Fruit fly (Drosophila melanogaster) whole organism: ENCODE data around the gene Pi3K21B.

Source experiments
- CG8478 ChIP-seq: fragments of >200 bp; optimal IDR thresholded peaks from 2 replicates; lab custom pipeline; 2018; ENCODE audit warnings: inconsistent platforms
- Dll ChIP-seq: fragments of >200 bp; optimal IDR thresholded peaks from 2 replicates; lab custom pipeline; 2017
- EcR ChIP-seq, 2 experiments: fragments of >200 bp; optimal IDR thresholded peaks; 2 replicates each; lab custom pipeline; 2017; ENCODE audit warnings: missing biosample characterization in 2 of 2, missing genetic modification characterization in 2 of 2, missing genetic modification reagents in 2 of 2
- pan ChIP-seq: fragments of >200 bp; optimal IDR thresholded peaks from 2 replicates; lab custom pipeline; 2017
- psq ChIP-seq: fragments of >200 bp; optimal IDR thresholded peaks from 2 replicates; lab custom pipeline; 2017
- usp ChIP-seq: fragments of >200 bp; optimal IDR thresholded peaks from 2 replicates; lab custom pipeline; 2017; ENCODE audit warnings: missing biosample characterization, missing genetic modification characterization, mixed read lengths

Pi3K21B gene

dm6 chr2L:297480-298284 lies at the start of gene Pi3K21B:
TSS of gene Pi3K21B (plus strand) at chr2L:297880.
- TF ChIP-seq usp (GFP tag; lab: Kevin White, UChicago) (no peak), CG8478 (lab: Kevin White, UChicago) (no peak), EcR (GFP tag; optimal IDR thresholded peaks at IDR 0.05; lab: Kevin White, UChicago) (no peak), psq (no peak), Dll (lab: Kevin White, UChicago) (no peak)

dm6 chr2L:248592-248991 lies 49.1 kb upstream of the Pi3K21B start:
- TF ChIP-seq CG8478 (lab: Kevin White, UChicago) (no peak), usp (GFP tag; lab: Kevin White, UChicago) (no peak), EcR (GFP tag; optimal IDR thresholded peaks at IDR 0.05; lab: Kevin White, UChicago) (no peak), pan (lab: Kevin White, UChicago) (no peak), Dll (lab: Kevin White, UChicago) (no peak), psq (no peak)

- TF ChIP-seq EcR (GFP tag; optimal IDR thresholded peaks at IDR 0.05; lab: Kevin White, UChicago) (no peak), Dll (lab: Kevin White, UChicago) (peak; percentile 91)
These were observed 48.4 kb upstream of the Pi3K21B start for dm6 chr2L:249048-249825.

dm6 chr2L:250507-251215 lies 47.0 kb upstream of the Pi3K21B start, which contains the start of gene kis:
TSS of gene kis (minus strand) at chr2L:250823.
- TF ChIP-seq Dll (lab: Kevin White, UChicago) (no peak), pan (lab: Kevin White, UChicago) (no peak), usp (GFP tag; lab: Kevin White, UChicago) (no peak), EcR (GFP tag; optimal IDR thresholded peaks at IDR 0.05; lab: Kevin White, UChicago) (no peak), psq (no peak), CG8478 (lab: Kevin White, UChicago) (no peak)

dm6 chr2L:252174-252573 lies 45.5 kb upstream of the Pi3K21B start, which contains the start of gene Rpp30:
TSS of gene Rpp30 (minus strand) at chr2L:252373.
- TF ChIP-seq EcR (GFP tag; optimal IDR thresholded peaks at IDR 0.05; lab: Kevin White, UChicago) (no peak), psq (no peak), Dll (lab: Kevin White, UChicago) (no peak), pan (lab: Kevin White, UChicago) (no peak), usp (GFP tag; lab: Kevin White, UChicago) (no peak), CG8478 (lab: Kevin White, UChicago) (no peak)

dm6 chr2L:267441-268089 lies 30.1 kb upstream of the Pi3K21B start, which contains the start of gene CG17075:
TSS of gene CG17075 (minus strand) at chr2L:267505.
- no peak for TF ChIP-seq psq

- TF ChIP-seq Dll (lab: Kevin White, UChicago) (no peak), psq (no peak), pan (lab: Kevin White, UChicago) (no peak), EcR (GFP tag; optimal IDR thresholded peaks at IDR 0.05; lab: Kevin White, UChicago) (no peak), usp (GFP tag; lab: Kevin White, UChicago) (no peak), CG8478 (lab: Kevin White, UChicago) (no peak)
These were observed 28.9 kb upstream of the Pi3K21B start, which contains the start of gene CG3345 for dm6 chr2L:268788-269187. TSS of gene CG3345 (plus strand) at chr2L:269088.

dm6 chr2L:271553-271952 lies 26.1 kb upstream of the Pi3K21B start, which contains the start of gene Dus1:
TSS of gene Dus1 (minus strand) at chr2L:271744.
- TF ChIP-seq psq (no peak), usp (GFP tag; lab: Kevin White, UChicago) (no peak), pan (lab: Kevin White, UChicago) (no peak), CG8478 (lab: Kevin White, UChicago) (no peak), EcR (GFP tag; optimal IDR thresholded peaks at IDR 0.05; lab: Kevin White, UChicago) (no peak), Dll (lab: Kevin White, UChicago) (no peak)

dm6 chr2L:273603-274002 lies 24.1 kb upstream of the Pi3K21B start, which contains the start of the genes mbm and CG11555:
TSS of gene mbm (minus strand) at chr2L:273715.
TSS of gene CG11555 (plus strand) at chr2L:273836.
- TF ChIP-seq usp (GFP tag; lab: Kevin White, UChicago) = no peak
- TF ChIP-seq psq = no peak
- no peak for TF ChIP-seq pan (lab: Kevin White, UChicago)
- TF ChIP-seq EcR (GFP tag; optimal IDR thresholded peaks at IDR 0.05; lab: Kevin White, UChicago) = no peak
- no peak for TF ChIP-seq Dll (lab: Kevin White, UChicago)
- TF ChIP-seq CG8478 (lab: Kevin White, UChicago) = no peak

- TF ChIP-seq psq (no peak), pan (lab: Kevin White, UChicago) (no peak), EcR (GFP tag; optimal IDR thresholded peaks at IDR 0.05; lab: Kevin White, UChicago) (no peak), usp (GFP tag; lab: Kevin White, UChicago) (no peak), Dll (lab: Kevin White, UChicago) (no peak), CG8478 (lab: Kevin White, UChicago) (no peak)
These were observed 20.5 kb upstream of the Pi3K21B start, which contains the start of gene smo for dm6 chr2L:277122-277671. TSS of gene smo (plus strand) at chr2L:277582.
